Worm (Caenorhabditis elegans) whole organism, L2 larva: ENCODE measurements around the gene str-249.

ENCODE experiments used
- C34F6.9 ChIP-seq: fragments of 150-350 bp; optimal IDR thresholded peaks from 2 replicates; lab custom pipeline; 2014; ENCODE audit warnings: missing biosample characterization, missing genetic modification characterization
- F13H6.1 ChIP-seq: sonication (generic microtip); optimal IDR thresholded peaks from 2 replicates; lab custom pipeline; 2016; ENCODE audit warnings: missing genetic modification characterization, missing compliant biosample characterization
- R02D3.7 ChIP-seq: fragments of 150-350 bp; optimal IDR thresholded peaks from 2 replicates; lab custom pipeline; 2014; ENCODE audit warnings: missing biosample characterization, missing genetic modification characterization
- Y55F3AM.14 ChIP-seq: fragments of 200-800 bp; sonication (Bioruptor generic); optimal IDR thresholded peaks from 2 replicates; lab custom pipeline; 2018; ENCODE audit warnings: mild to moderate bottlenecking, missing genetic modification characterization, missing compliant biosample characterization
- ZK546.5 ChIP-seq: sonication (generic microtip); optimal IDR thresholded peaks from 2 replicates; lab custom pipeline; 2017; ENCODE audit warnings: missing biosample characterization, missing genetic modification characterization
- alr-1 ChIP-seq: fragments of 150-350 bp; optimal IDR thresholded peaks from 2 replicates; lab custom pipeline; 2014; ENCODE audit warnings: missing biosample characterization, missing genetic modification characterization
- aly-2 ChIP-seq: fragments of 150-350 bp; optimal IDR thresholded peaks from 2 replicates; lab custom pipeline; 2014; ENCODE audit warnings: missing biosample characterization, missing genetic modification characterization
- ama-1 ChIP-seq: fragments of 150-350 bp; optimal IDR thresholded peaks from 2 replicates; lab custom pipeline; 2018; ENCODE audit warnings: inconsistent platforms
- blmp-1 ChIP-seq: sonication (generic microtip); optimal IDR thresholded peaks from 2 replicates; lab custom pipeline; 2017; ENCODE audit warnings: missing genetic modification characterization, mild to moderate bottlenecking, missing compliant biosample characterization, antibody characterized with exemption, moderate library complexity; ENCODE audit not compliant: insufficient read depth
- ceh-16 ChIP-seq: fragments of 150-350 bp; optimal IDR thresholded peaks from 2 replicates; lab custom pipeline; 2014; ENCODE audit warnings: missing biosample characterization, missing genetic modification characterization
- ceh-82 ChIP-seq: fragments of 150-350 bp; optimal IDR thresholded peaks from 2 replicates; lab custom pipeline; 2014; ENCODE audit warnings: missing biosample characterization, missing genetic modification characterization
- crh-2 ChIP-seq: sonication (generic microtip); optimal IDR thresholded peaks from 2 replicates; lab custom pipeline; 2017; ENCODE audit warnings: missing biosample characterization, missing genetic modification characterization
- elt-1 ChIP-seq: fragments of 150-350 bp; optimal IDR thresholded peaks from 2 replicates; lab custom pipeline; 2014; ENCODE audit warnings: missing biosample characterization, missing genetic modification characterization
- elt-3 ChIP-seq: sonication (generic microtip); optimal IDR thresholded peaks from 2 replicates; lab custom pipeline; 2017; ENCODE audit warnings: missing biosample characterization, missing genetic modification characterization
- fos-1 ChIP-seq: fragments of 150-350 bp; optimal IDR thresholded peaks from 2 replicates; lab custom pipeline; 2014; ENCODE audit warnings: missing biosample characterization, missing genetic modification characterization
- gmeb-1 ChIP-seq: fragments of 150-350 bp; optimal IDR thresholded peaks from 2 replicates; lab custom pipeline; 2014; ENCODE audit warnings: missing biosample characterization, missing genetic modification characterization
- lin-11 ChIP-seq: fragments of 150-350 bp; sonication (generic microtip); optimal IDR thresholded peaks from 2 replicates; lab custom pipeline; 2014; ENCODE audit warnings: missing biosample characterization, missing genetic modification characterization, inconsistent platforms, mixed read lengths
- lsy-2 ChIP-seq, 2 experiments: fragments of 150-350 bp in 1 of 2; sonication (generic microtip) in 1 of 2; optimal IDR thresholded peaks; 2 replicates each; lab custom pipeline; 2014 to 2017; ENCODE audit warnings: missing biosample characterization in 2 of 2, missing genetic modification characterization in 2 of 2
- mab-5 ChIP-seq: fragments of 150-350 bp; optimal IDR thresholded peaks from 2 replicates; lab custom pipeline; 2014; ENCODE audit warnings: missing biosample characterization, missing genetic modification characterization
- mbf-1 ChIP-seq: sonication (generic microtip); optimal IDR thresholded peaks from 2 replicates; lab custom pipeline; 2017; ENCODE audit warnings: missing biosample characterization, missing genetic modification characterization
- mdl-1 ChIP-seq, 2 experiments: fragments of 150-350 bp in 1 of 2; sonication (generic microtip) in 1 of 2; optimal IDR thresholded peaks; 2 replicates each; lab custom pipeline; 2017; ENCODE audit warnings: missing biosample characterization in 2 of 2, missing genetic modification characterization in 2 of 2
- nhr-10 ChIP-seq: sonication (generic microtip); optimal IDR thresholded peaks from 2 replicates; lab custom pipeline; 2017; ENCODE audit warnings: missing biosample characterization, missing genetic modification characterization
- nhr-11 ChIP-seq: fragments of 150-350 bp; optimal IDR thresholded peaks from 2 replicates; lab custom pipeline; 2014; ENCODE audit warnings: missing biosample characterization, missing genetic modification characterization
- nhr-129 ChIP-seq: fragments of 150-350 bp; optimal IDR thresholded peaks from 2 replicates; lab custom pipeline; 2014; ENCODE audit warnings: missing biosample characterization, missing genetic modification characterization
- nhr-21 ChIP-seq: fragments of 150-350 bp; optimal IDR thresholded peaks from 2 replicates; lab custom pipeline; 2014; ENCODE audit warnings: missing biosample characterization, missing genetic modification characterization
- nhr-23 ChIP-seq: fragments of 150-350 bp; optimal IDR thresholded peaks from 2 replicates; lab custom pipeline; 2014; ENCODE audit warnings: missing biosample characterization, missing genetic modification reagents, missing genetic modification characterization
- nhr-25 ChIP-seq: fragments of 150-350 bp; sonication (generic microtip); optimal IDR thresholded peaks from 3 replicates; lab custom pipeline; 2014; ENCODE audit warnings: missing biosample characterization, missing genetic modification characterization
- nhr-6 ChIP-seq: fragments of 150-350 bp; optimal IDR thresholded peaks from 2 replicates; lab custom pipeline; 2014; ENCODE audit warnings: missing biosample characterization, missing genetic modification characterization
- nhr-77 ChIP-seq: fragments of 150-350 bp; optimal IDR thresholded peaks from 2 replicates; lab custom pipeline; 2014; ENCODE audit warnings: missing biosample characterization, missing genetic modification characterization
- peb-1 ChIP-seq: fragments of 150-350 bp; optimal IDR thresholded peaks from 2 replicates; lab custom pipeline; 2014; ENCODE audit warnings: missing biosample characterization, missing genetic modification characterization
- sma-9 ChIP-seq, 2 experiments: fragments of 150-350 bp in 1 of 2; sonication (generic microtip) in 1 of 2; optimal IDR thresholded peaks; 2 replicates each; lab custom pipeline; 2014 to 2016; ENCODE audit warnings: missing genetic modification characterization in 2 of 2, mild to moderate bottlenecking in 1 of 2, missing biosample characterization in 1 of 2, missing compliant biosample characterization in 1 of 2, missing genetic modification reagents in 1 of 2, moderate library complexity in 1 of 2
- snpc-4 ChIP-seq: fragments of 150-350 bp; optimal IDR thresholded peaks from 2 replicates; lab custom pipeline; 2014; ENCODE audit warnings: missing biosample characterization, missing genetic modification characterization
- unc-39 ChIP-seq: fragments of 150-350 bp; optimal IDR thresholded peaks from 2 replicates; lab custom pipeline; 2014; ENCODE audit warnings: missing biosample characterization, missing genetic modification characterization
- unc-55 ChIP-seq: fragments of 150-350 bp; sonication (generic microtip); optimal IDR thresholded peaks from 3 replicates; lab custom pipeline; 2014; ENCODE audit warnings: missing biosample characterization, missing genetic modification reagents, missing genetic modification characterization
- unc-62 ChIP-seq: fragments of 150-350 bp; optimal IDR thresholded peaks from 2 replicates; lab custom pipeline; 2014; ENCODE audit warnings: missing biosample characterization, missing genetic modification reagents, missing genetic modification characterization
- zag-1 ChIP-seq: fragments of 150-350 bp; optimal IDR thresholded peaks from 2 replicates; lab custom pipeline; 2014; ENCODE audit warnings: missing biosample characterization, missing genetic modification characterization
- ztf-1 ChIP-seq: fragments of 200-800 bp; sonication (Bioruptor generic); conservative IDR thresholded peaks from 2 replicates; pipeline ENCODE4 v1.3.6; 2022; ENCODE audit warnings: missing genetic modification characterization, missing compliant biosample characterization
- ztf-11 ChIP-seq: sonication (generic microtip); optimal IDR thresholded peaks from 2 replicates; lab custom pipeline; 2017; ENCODE audit warnings: missing biosample characterization, missing genetic modification characterization
- ztf-4 ChIP-seq: fragments of 150-350 bp; optimal IDR thresholded peaks from 2 replicates; lab custom pipeline; 2014; ENCODE audit warnings: missing biosample characterization, missing genetic modification characterization

str-249 gene

ce11 chrIV:7154356-7154755, 32.3 kb downstream of the str-249 start, which contains the start of gene C34D4.2:
Gene C34D4.2 (plus strand): TSS chrIV:7154656.
- TF ChIP-seq snpc-4 (tag; lab: Kevin White, UChicago): no peak
- TF ChIP-seq nhr-23: no peak

- no peak for TF ChIP-seq peb-1 (tag; lab: Kevin White, UChicago)
- TF ChIP-seq unc-39: no peak
- no peak for TF ChIP-seq snpc-4 (tag; lab: Kevin White, UChicago)
- no peak for TF ChIP-seq ztf-1 (GFP tag; lab: Robert Waterston, UW)
- TF ChIP-seq C34F6.9 (tag; lab: Kevin White, UChicago): no peak
Measured at ce11 chrIV:7153362-7153761, 33.3 kb downstream of the str-249 start, which contains the start of gene C34D4.3. Gene C34D4.3 (plus strand): TSS chrIV:7153662.

- TF ChIP-seq zag-1 (tag; lab: Kevin White, UChicago): no peak
- TF ChIP-seq sma-9 (GFP tag; optimal IDR thresholded peaks at IDR 0.05; lab: Kevin White, UChicago): no peak
- TF ChIP-seq sma-9 (tag; optimal IDR thresholded peaks at IDR 0.05; lab: Kevin White, UChicago): no peak
- TF ChIP-seq ama-1 (lab: Kevin White, UChicago): no peak
- TF ChIP-seq nhr-10: no peak
- TF ChIP-seq ztf-4 (tag; lab: Kevin White, UChicago): no peak
- TF ChIP-seq R02D3.7 (tag; lab: Kevin White, UChicago): no peak
- TF ChIP-seq aly-2 (tag; lab: Kevin White, UChicago): no peak
- TF ChIP-seq nhr-77 (tag; lab: Kevin White, UChicago): no peak
- no peak for TF ChIP-seq fos-1 (tag; lab: Kevin White, UChicago)
- TF ChIP-seq ZK546.5 (tag; lab: Kevin White, UChicago): no peak
- no peak for TF ChIP-seq snpc-4 (tag; lab: Kevin White, UChicago)
- TF ChIP-seq lin-11: no peak
- no peak for TF ChIP-seq nhr-129 (tag; lab: Kevin White, UChicago)
- no peak for TF ChIP-seq nhr-25 (tag; lab: Kevin White, UChicago)
- no peak for TF ChIP-seq elt-1 (tag; lab: Kevin White, UChicago)
- no peak for TF ChIP-seq nhr-11 (tag; lab: Kevin White, UChicago)
- no peak for TF ChIP-seq nhr-21 (tag; lab: Kevin White, UChicago)
- TF ChIP-seq mdl-1 (tag; optimal IDR thresholded peaks at IDR 0.05; lab: Kevin White, UChicago): no peak
- no peak for TF ChIP-seq gmeb-1 (tag; lab: Kevin White, UChicago)
- no peak for TF ChIP-seq peb-1 (tag; lab: Kevin White, UChicago)
Measured at ce11 chrIV:7152409-7152808, 34.2 kb downstream of the str-249 start, which contains the start of gene col-113. Gene col-113 (minus strand): TSS chrIV:7152509.

ce11 chrIV:7149020-7149601, 37.5 kb downstream of the str-249 start, which contains the start of gene C34D4.4:
Gene C34D4.4 (plus strand): TSS chrIV:7149361.
- TF ChIP-seq nhr-129 (tag; lab: Kevin White, UChicago) (peak; percentile 21), lsy-2 (tag; optimal IDR thresholded peaks at IDR 0.05; lab: Kevin White, UChicago) (peak; percentile 85 to 97), unc-39 (no peak), crh-2 (tag; lab: Kevin White, UChicago) (peak; percentile 54), gmeb-1 (tag; lab: Kevin White, UChicago) (peak; percentile 28), C34F6.9 (tag; lab: Kevin White, UChicago) (peak; percentile 68), unc-55 (GFP tag; lab: Kevin White, UChicago) (peak; percentile 69), alr-1 (tag; lab: Kevin White, UChicago) (no peak)

ce11 chrIV:7147722-7148121, 38.9 kb downstream of the str-249 start:
- TF ChIP-seq nhr-25 (tag; lab: Kevin White, UChicago) (no peak), Y55F3AM.14 (GFP tag; lab: Kevin White, UChicago) (no peak), ztf-11 (tag; lab: Kevin White, UChicago) (no peak), fos-1 (tag; lab: Kevin White, UChicago) (peak; percentile 25), unc-62 (no peak), nhr-11 (tag; lab: Kevin White, UChicago) (no peak), F13H6.1 (tag; lab: Kevin White, UChicago) (no peak), sma-9 (GFP tag; optimal IDR thresholded peaks at IDR 0.05; lab: Kevin White, UChicago) (no peak), sma-9 (tag; optimal IDR thresholded peaks at IDR 0.05; lab: Kevin White, UChicago) (no peak), ceh-82 (tag; lab: Kevin White, UChicago) (no peak), ceh-16 (tag; lab: Kevin White, UChicago) (no peak), ztf-1 (GFP tag; lab: Robert Waterston, UW) (no peak), C34F6.9 (tag; lab: Kevin White, UChicago) (peak; percentile 56), nhr-6 (tag; lab: Kevin White, UChicago) (no peak), unc-55 (GFP tag; lab: Kevin White, UChicago) (peak; percentile 51), nhr-129 (tag; lab: Kevin White, UChicago) (peak; percentile 61), mbf-1 (tag; lab: Kevin White, UChicago) (no peak), mab-5 (tag; lab: Kevin White, UChicago) (no peak), blmp-1 (no peak), crh-2 (tag; lab: Kevin White, UChicago) (peak; percentile 30), nhr-77 (tag; lab: Kevin White, UChicago) (no peak), elt-1 (tag; lab: Kevin White, UChicago) (no peak), elt-3 (tag; lab: Kevin White, UChicago) (no peak), lsy-2 (tag; optimal IDR thresholded peaks at IDR 0.05; lab: Kevin White, UChicago) (peak in 1 of 2 experiments; percentile 55), snpc-4 (tag; lab: Kevin White, UChicago) (no peak), nhr-21 (tag; lab: Kevin White, UChicago) (no peak)
- TF ChIP-seq, all 48 proteins: peak for 6
